Worm (Caenorhabditis elegans) whole organism, early embryonic: ENCODE data around the gene F40F8.11.
"Not testable (repeated sequence)": the region's sequence is repeated elsewhere in the genome, so short reads cannot be mapped to it uniquely, and the experiment has no call there.

Source experiments
- B0310.2 ChIP-seq: sonication (generic microtip); optimal IDR thresholded peaks from 2 replicates; lab custom pipeline; 2016; ENCODE audit warnings: mild to moderate bottlenecking, missing genetic modification characterization, missing compliant biosample characterization
- F13C5.2 ChIP-seq: sonication (generic microtip); optimal IDR thresholded peaks from 2 replicates; lab custom pipeline; 2017; ENCODE audit warnings: mild to moderate bottlenecking, missing genetic modification characterization, inconsistent platforms, missing compliant biosample characterization
- aly-1 ChIP-seq: sonication (generic microtip); optimal IDR thresholded peaks from 2 replicates; lab custom pipeline; 2016; ENCODE audit warnings: missing genetic modification characterization, missing compliant biosample characterization
- ama-1 ChIP-seq: fragments of 150-350 bp; optimal IDR thresholded peaks from 2 replicates; lab custom pipeline; 2014
- ceh-13 ChIP-seq: fragments of 200-800 bp; sonication (Bioruptor generic); optimal IDR thresholded peaks from 2 replicates; lab custom pipeline; 2018; ENCODE audit warnings: mild to moderate bottlenecking, missing genetic modification characterization, missing compliant biosample characterization
- ceh-36 ChIP-seq: sonication (generic microtip); optimal IDR thresholded peaks from 2 replicates; lab custom pipeline; 2016; ENCODE audit warnings: missing genetic modification characterization, inconsistent platforms, missing compliant biosample characterization
- ets-7 ChIP-seq: sonication (generic microtip); optimal IDR thresholded peaks from 2 replicates; lab custom pipeline; 2016; ENCODE audit warnings: missing genotype, missing genetic modification characterization, missing compliant biosample characterization
- flt-1 ChIP-seq: fragments of 200-800 bp; sonication (Bioruptor generic); IDR thresholded peaks from 2 replicates; pipeline ENCODE4 v1.3.6; 2022; ENCODE audit warnings: missing genetic modification characterization, missing compliant biosample characterization
- hmbx-1 ChIP-seq: sonication (generic microtip); optimal IDR thresholded peaks from 2 replicates; lab custom pipeline; 2016; ENCODE audit warnings: mild to moderate bottlenecking, missing genetic modification characterization, missing compliant biosample characterization
- hmg-4 ChIP-seq: fragments of 200-800 bp; sonication (Bioruptor generic); optimal IDR thresholded peaks from 2 replicates; lab custom pipeline; 2018; ENCODE audit warnings: mild to moderate bottlenecking, missing genetic modification characterization, missing compliant biosample characterization
- hnd-1 ChIP-seq: sonication (generic microtip); optimal IDR thresholded peaks from 2 replicates; lab custom pipeline; 2016; ENCODE audit warnings: missing genetic modification characterization, missing compliant biosample characterization
- pes-1 ChIP-seq: fragments of 200-800 bp; sonication (Bioruptor generic); IDR thresholded peaks from 2 replicates; pipeline ENCODE4 v1.3.6; 2022; ENCODE audit warnings: missing genetic modification reagents, missing genetic modification characterization, missing compliant biosample characterization
- scrt-1 ChIP-seq: fragments of 200-800 bp; sonication (Bioruptor generic); IDR thresholded peaks from 2 replicates; pipeline ENCODE4 v1.3.6; 2022; ENCODE audit warnings: missing genetic modification characterization, missing compliant biosample characterization
- sea-1 ChIP-seq: fragments of 200-800 bp; sonication (Bioruptor generic); conservative IDR thresholded peaks from 2 replicates; pipeline ENCODE4 v1.3.6; 2022; ENCODE audit warnings: missing genetic modification characterization, missing compliant biosample characterization
- tbx-11 ChIP-seq: fragments of 200-800 bp; sonication (Bioruptor generic); IDR thresholded peaks from 2 replicates; pipeline ENCODE4 v1.3.6; 2022; ENCODE audit warnings: missing genetic modification characterization, missing compliant biosample characterization
- tbx-37 ChIP-seq: fragments of 200-800 bp; sonication (Bioruptor generic); conservative IDR thresholded peaks from 2 replicates; pipeline ENCODE4 v1.3.6; 2022; ENCODE audit warnings: missing genetic modification reagents, missing genetic modification characterization, missing compliant biosample characterization
- tra-4 ChIP-seq: sonication (generic microtip); optimal IDR thresholded peaks from 2 replicates; lab custom pipeline; 2017; ENCODE audit warnings: missing genetic modification characterization, missing compliant biosample characterization

F40F8.11 gene

ce11 chrII:11129517-11129916 is 2.9 kb downstream of the F40F8.11 start, which contains the start of gene F40F8.12:
Gene F40F8.12 (plus strand): TSS chrII:11129817.
- TF ChIP-seq ama-1 (lab: Kevin White, UChicago), result no peak
- no peak for TF ChIP-seq scrt-1 (GFP tag; lab: Robert Waterston, UW)
- TF ChIP-seq B0310.2 (tag; lab: Kevin White, UChicago), result no peak
- TF ChIP-seq ets-7 (tag; lab: Kevin White, UChicago), result no peak
- TF ChIP-seq ceh-13 (GFP tag; lab: Kevin White, UChicago), result no peak

- TF ChIP-seq flt-1 (GFP tag; lab: Robert Waterston, UW), result no peak
- TF ChIP-seq hmg-4 (GFP tag; lab: Kevin White, UChicago), result no peak
- no peak for TF ChIP-seq ets-7 (tag; lab: Kevin White, UChicago)
- TF ChIP-seq aly-1 (tag; lab: Kevin White, UChicago), result no peak
- TF ChIP-seq ceh-13 (GFP tag; lab: Kevin White, UChicago), result no peak
- no peak for TF ChIP-seq F13C5.2 (tag; lab: Kevin White, UChicago)
- TF ChIP-seq hnd-1 (tag; lab: Kevin White, UChicago), result no peak
- TF ChIP-seq tra-4 (tag; lab: Kevin White, UChicago), result no peak
- TF ChIP-seq ama-1 (lab: Kevin White, UChicago), result no peak
- TF ChIP-seq tbx-37 (GFP tag; lab: Robert Waterston, UW), result no peak
- no peak for TF ChIP-seq sea-1 (GFP tag; lab: Robert Waterston, UW)
Measured at ce11 chrII:11128989-11129388, 3.4 kb downstream of the F40F8.11 start, which contains the start of gene F40F8.3. Gene F40F8.3 (plus strand): TSS chrII:11129289.

- TF ChIP-seq tbx-37 (GFP tag; lab: Robert Waterston, UW) (no peak), F13C5.2 (tag; lab: Kevin White, UChicago) (no peak), scrt-1 (GFP tag; lab: Robert Waterston, UW) (no peak), hmg-4 (GFP tag; lab: Kevin White, UChicago) (no peak), hmbx-1 (tag; lab: Kevin White, UChicago) (no peak), ceh-36 (tag; lab: Kevin White, UChicago) (no peak), flt-1 (GFP tag; lab: Robert Waterston, UW) (no peak), aly-1 (tag; lab: Kevin White, UChicago) (no peak), pes-1 (no peak), tbx-11 (GFP tag; lab: Robert Waterston, UW) (no peak)
Measured at ce11 chrII:11127364-11127763, 5.0 kb downstream of the F40F8.11 start, which contains the start of gene F40F8.1. Gene F40F8.1 (plus strand): TSS chrII:11127664.

ce11 chrII:11126312-11127000 is 5.9 kb downstream of the F40F8.11 start, which contains the start of the genes rps-9 and lsm-1:
Gene rps-9 (minus strand): TSS chrII:11126362.
Gene lsm-1 (plus strand): TSS chrII:11126950.
- TF ChIP-seq hmg-4 (GFP tag; lab: Kevin White, UChicago) (no peak), F13C5.2 (tag; lab: Kevin White, UChicago) (peak; percentile 29)

ce11 chrII:11125059-11125594 is 7.3 kb downstream of the F40F8.11 start:
- no peak for TF ChIP-seq ceh-36 (tag; lab: Kevin White, UChicago)
- no peak for TF ChIP-seq pes-1
- no peak for TF ChIP-seq hmbx-1 (tag; lab: Kevin White, UChicago)
- TF ChIP-seq flt-1 (GFP tag; lab: Robert Waterston, UW), result no peak
- no peak for TF ChIP-seq F13C5.2 (tag; lab: Kevin White, UChicago)
- no peak for TF ChIP-seq ama-1 (lab: Kevin White, UChicago)
- no peak for TF ChIP-seq B0310.2 (tag; lab: Kevin White, UChicago)
- no peak for TF ChIP-seq aly-1 (tag; lab: Kevin White, UChicago)
- TF ChIP-seq scrt-1 (GFP tag; lab: Robert Waterston, UW), result no peak
- TF ChIP-seq ets-7 (tag; lab: Kevin White, UChicago), result no peak
- TF ChIP-seq sea-1 (GFP tag; lab: Robert Waterston, UW), result no peak
- TF ChIP-seq tbx-37 (GFP tag; lab: Robert Waterston, UW), result no peak
- TF ChIP-seq tra-4 (tag; lab: Kevin White, UChicago), result no peak
- TF ChIP-seq ceh-13 (GFP tag; lab: Kevin White, UChicago), result no peak
- TF ChIP-seq hmg-4 (GFP tag; lab: Kevin White, UChicago), result no peak
- TF ChIP-seq tbx-11 (GFP tag; lab: Robert Waterston, UW), result no peak

ce11 chrII:11121800-11122199 is 10.6 kb downstream of the F40F8.11 start, which contains the start of gene W10C6.2:
Gene W10C6.2 (minus strand): TSS chrII:11121900.
- not testable (repeated sequence) for TF ChIP-seq scrt-1 (GFP tag; lab: Robert Waterston, UW); F13C5.2 (tag; lab: Kevin White, UChicago); hmbx-1 (tag; lab: Kevin White, UChicago)

- TF ChIP-seq tra-4 (tag; lab: Kevin White, UChicago) (no peak), tbx-11 (GFP tag; lab: Robert Waterston, UW) (no peak), ceh-13 (GFP tag; lab: Kevin White, UChicago) (no peak), ama-1 (lab: Kevin White, UChicago) (no peak), pes-1 (no peak), sea-1 (GFP tag; lab: Robert Waterston, UW) (no peak), hmbx-1 (tag; lab: Kevin White, UChicago) (no peak), hmg-4 (GFP tag; lab: Kevin White, UChicago) (no peak), aly-1 (tag; lab: Kevin White, UChicago) (no peak), hnd-1 (tag; lab: Kevin White, UChicago) (no peak)
Measured at ce11 chrII:11112419-11112818, 20.0 kb downstream of the F40F8.11 start, which contains the start of gene mat-2. Gene mat-2 (plus strand): TSS chrII:11112719.
